Worm (Caenorhabditis elegans): ENCODE data around the gene C55C3.7.

The C55C3.7 gene

DNA sequence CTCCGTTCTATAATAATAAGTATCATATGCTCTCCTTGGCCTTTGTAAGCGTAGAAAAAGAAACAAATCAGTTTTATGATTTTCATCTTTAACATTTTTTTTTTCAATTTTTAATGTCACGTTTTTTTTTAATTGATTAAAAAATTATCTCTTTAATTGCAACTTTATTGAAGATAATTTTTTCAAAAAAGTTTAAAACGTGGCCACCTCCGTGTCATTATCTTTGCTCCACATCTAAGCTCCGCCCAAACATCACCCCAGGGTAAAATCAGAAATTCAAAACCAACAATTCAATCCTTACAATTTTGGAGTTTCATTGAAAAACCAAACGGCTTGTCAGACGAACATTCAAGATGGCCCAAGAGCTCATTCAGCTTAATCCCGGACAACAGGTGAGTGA, 50.8 kb downstream of the C55C3.7 start, which contains the start of gene ttbk-8.2 (continued):
- no peak for TF ChIP-seq nhr-111 (GFP tag; optimal IDR thresholded peaks at IDR 0.05)

ce11 chrIV:5630156-5630555, 52.3 kb downstream of the C55C3.7 start, which contains the start of gene srd-12:
Gene srd-12, minus strand, starts transcription at chrIV:5630256.
- no peak for TF ChIP-seq ZK546.5 (tag; optimal IDR thresholded peaks at IDR 0.05)

All from whole organism, L4 larva.